Worm (Caenorhabditis elegans) whole organism, L4 larva: Measurements from ENCODE around the gene popl-5.

Experiments used
- nhr-237 ChIP-seq: sonication (generic microtip); optimal IDR thresholded peaks from 2 replicates; lab custom pipeline; 2017; ENCODE audit warnings: missing biosample characterization, missing genetic modification characterization
- nhr-28 ChIP-seq: fragments of 150-350 bp; optimal IDR thresholded peaks from 2 replicates; lab custom pipeline; 2014; ENCODE audit warnings: missing biosample characterization, missing genetic modification characterization

- TF ChIP-seq nhr-237 (tag; lab: Kevin White, UChicago), result no peak
- peak; percentile 9 for TF ChIP-seq nhr-28
Measured at ce11 chrIII:11467631-11468481, 19.3 kb downstream of the popl-5 start.
